Worm (Caenorhabditis elegans): ENCODE data around the gene C46F11.6.

DNA sequence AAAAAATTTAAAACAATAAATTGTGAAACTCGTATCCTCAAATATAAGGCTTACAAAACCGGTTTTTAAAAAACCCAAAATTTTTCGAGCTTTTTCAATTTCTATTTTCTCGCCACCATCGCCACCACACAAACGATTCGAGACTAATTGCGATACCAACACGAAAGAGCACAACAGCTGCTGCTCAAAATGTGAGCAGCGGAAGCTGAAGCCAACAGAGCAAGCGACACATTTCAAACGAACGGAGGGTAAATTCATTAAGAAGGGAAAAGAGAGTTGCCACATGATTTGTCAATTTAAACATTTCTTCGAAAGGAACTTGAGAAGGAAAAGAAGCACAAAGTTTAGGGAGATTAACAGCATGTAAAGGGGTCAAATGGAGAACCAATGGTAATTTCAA is 8.8 kb upstream of the C46F11.6 start:
- TF ChIP-seq ama-1 (optimal IDR thresholded peaks at IDR 0.05) (no peak), tbx-11 (GFP tag; IDR thresholded peaks at IDR 0.05) (no peak), tbx-37 (GFP tag; conservative IDR thresholded peaks at IDR 0.05) (no peak), aly-1 (tag; optimal IDR thresholded peaks at IDR 0.05) (no peak), sea-1 (GFP tag; conservative IDR thresholded peaks at IDR 0.05) (no peak), hnd-1 (tag; optimal IDR thresholded peaks at IDR 0.05) (no peak), hmg-4 (GFP tag; optimal IDR thresholded peaks at IDR 0.05) (no peak), B0310.2 (tag; optimal IDR thresholded peaks at IDR 0.05) (no peak), ceh-36 (tag; optimal IDR thresholded peaks at IDR 0.05) (no peak), F13C5.2 (tag; optimal IDR thresholded peaks at IDR 0.05) (no peak), tra-4 (tag; optimal IDR thresholded peaks at IDR 0.05) (no peak), scrt-1 (GFP tag; IDR thresholded peaks at IDR 0.05) (no peak), hmbx-1 (tag; optimal IDR thresholded peaks at IDR 0.05) (no peak), pes-1 (GFP tag; IDR thresholded peaks at IDR 0.05) (no peak)

All from whole organism, early embryonic.